Fruit fly (Drosophila melanogaster): Measurements from ENCODE around the gene CG46510.
"Not testable (repeated sequence)": the region's sequence is repeated elsewhere in the genome, so short reads cannot be mapped to it uniquely, and the experiment has no call there.

- TF ChIP-seq CG32121 (GFP tag; IDR thresholded peaks at IDR 0.05); EcR (GFP tag; optimal IDR thresholded peaks at IDR 0.05); CG10348 (GFP tag; IDR thresholded peaks at IDR 0.05); D1 (tag; optimal IDR thresholded peaks at IDR 0.05); CG9948 (tag; optimal IDR thresholded peaks at IDR 0.05); CG8301 (tag; optimal IDR thresholded peaks at IDR 0.05); CG13204 (GFP tag; optimal IDR thresholded peaks at IDR 0.05); Ets98B (GFP tag; IDR thresholded peaks at IDR 0.05): not testable (repeated sequence)
These were observed 5.0 kb upstream of the CG46510 start, which contains the start of gene CG46509 for dm6 chrX:22172341-22172740.

All from whole organism, pupa.